Worm (Caenorhabditis elegans): Measurements from ENCODE around the gene him-3.

him-3 gene

DNA sequence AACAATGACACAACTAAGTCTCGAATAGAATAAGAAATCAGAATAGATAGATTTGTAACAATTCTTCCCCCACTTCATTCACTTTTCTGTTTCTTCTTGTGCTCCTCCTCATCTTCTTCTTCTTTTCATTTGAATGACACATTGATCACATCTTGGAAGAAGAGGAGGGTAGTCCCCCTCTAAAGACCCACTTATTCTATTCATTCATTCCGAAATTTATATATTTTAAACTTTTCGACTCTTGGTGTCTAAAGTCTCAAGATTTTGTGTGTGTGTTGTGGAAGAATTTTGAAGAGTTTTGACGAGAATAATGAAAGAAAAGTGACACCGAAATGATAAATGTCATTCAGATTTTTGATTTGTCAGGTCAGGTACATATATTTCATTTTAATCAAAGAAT lies 13.8 kb downstream of the him-3 start:
- TF ChIP-seq jun-1 (tag; optimal IDR thresholded peaks at IDR 0.05) (no peak), ceh-28 (tag; optimal IDR thresholded peaks at IDR 0.05) (no peak), ceh-9 (tag; optimal IDR thresholded peaks at IDR 0.05) (no peak), mdl-1 (tag; optimal IDR thresholded peaks at IDR 0.05) (no peak), R02D3.7 (tag; optimal IDR thresholded peaks at IDR 0.05) (no peak), nhr-43 (tag; optimal IDR thresholded peaks at IDR 0.05; ENCODE audit: poor library complexity, severe bottlenecking) (no peak), unc-62 (GFP tag; optimal IDR thresholded peaks at IDR 0.05) (no peak), zag-1 (tag; optimal IDR thresholded peaks at IDR 0.05) (no peak), nfya-1 (tag; optimal IDR thresholded peaks at IDR 0.05; ENCODE audit: insufficient read depth) (no peak), pqm-1 (tag; optimal IDR thresholded peaks at IDR 0.05) (no peak), nhr-76 (tag; optimal IDR thresholded peaks at IDR 0.05) (no peak), mml-1 (tag; optimal IDR thresholded peaks at IDR 0.05) (no peak)

DNA sequence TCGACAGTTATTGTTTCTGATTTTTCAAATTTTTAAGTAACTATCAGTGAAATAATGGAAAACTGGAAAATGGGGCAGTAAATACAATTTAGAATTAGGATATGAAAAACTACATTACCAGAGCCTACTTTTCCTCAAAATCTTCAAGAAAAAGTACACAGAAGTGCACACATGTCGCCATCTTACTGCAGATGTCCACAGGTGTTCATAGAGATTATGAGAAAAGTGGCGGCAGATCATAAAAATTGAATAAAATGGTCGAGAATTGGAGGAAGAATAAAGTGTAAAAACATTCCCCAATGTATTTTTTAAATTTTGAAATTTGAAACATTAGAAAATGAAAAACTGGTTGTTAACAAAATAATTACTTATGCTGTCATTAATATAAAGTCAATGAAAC lies 20.6 kb downstream of the him-3 start:
- no peak for TF ChIP-seq nhr-12 (tag; optimal IDR thresholded peaks at IDR 0.05)
- TF ChIP-seq pqm-1 (tag; optimal IDR thresholded peaks at IDR 0.05): no peak

DNA sequence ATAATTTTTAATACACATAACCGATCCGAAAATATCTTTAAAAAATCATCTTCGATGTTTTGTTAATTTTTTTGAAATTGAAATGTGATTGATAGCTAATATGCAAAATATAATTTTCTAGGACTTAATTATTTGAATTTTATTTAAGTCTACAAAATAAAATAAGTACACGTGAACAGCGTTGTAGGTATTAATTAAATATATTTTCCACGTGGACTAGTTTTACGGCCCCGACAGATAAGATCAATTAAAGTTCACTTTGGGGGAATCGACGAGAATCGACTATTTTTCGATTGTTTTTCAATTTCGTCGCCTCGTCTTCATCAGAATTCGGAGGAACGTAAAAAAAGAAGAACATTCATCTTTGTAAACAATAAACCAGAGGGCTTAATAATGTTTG lies 21.9 kb downstream of the him-3 start, which contains the start of gene C25A8.5:
TSS of gene C25A8.5 (plus strand) at position 301 of the 400 bp plus-strand sequence.
- TF ChIP-seq lin-15B (tag; optimal IDR thresholded peaks at IDR 0.05): no peak
- no peak for TF ChIP-seq skn-1 (tag; optimal IDR thresholded peaks at IDR 0.05)
- TF ChIP-seq elt-3 (tag; optimal IDR thresholded peaks at IDR 0.05): no peak
- TF ChIP-seq pqm-1 (tag; optimal IDR thresholded peaks at IDR 0.05): no peak
- no peak for TF ChIP-seq lsy-12 (tag; optimal IDR thresholded peaks at IDR 0.05)
- no peak for TF ChIP-seq nhr-28 (tag; optimal IDR thresholded peaks at IDR 0.05)
- no peak for TF ChIP-seq aly-2 (tag; optimal IDR thresholded peaks at IDR 0.05)
- TF ChIP-seq nhr-76 (tag; optimal IDR thresholded peaks at IDR 0.05): no peak
- no peak for TF ChIP-seq nhr-25 (tag; optimal IDR thresholded peaks at IDR 0.05)
- TF ChIP-seq unc-39 (tag; optimal IDR thresholded peaks at IDR 0.05): no peak
- no peak for TF ChIP-seq egl-5 (tag; optimal IDR thresholded peaks at IDR 0.05)
- TF ChIP-seq nhr-43 (tag; optimal IDR thresholded peaks at IDR 0.05; ENCODE audit: poor library complexity, severe bottlenecking): no peak
- TF ChIP-seq nhr-23 (tag; optimal IDR thresholded peaks at IDR 0.05): no peak
- TF ChIP-seq fos-1 (tag; optimal IDR thresholded peaks at IDR 0.05): no peak
- TF ChIP-seq jun-1 (tag; optimal IDR thresholded peaks at IDR 0.05): no peak

DNA sequence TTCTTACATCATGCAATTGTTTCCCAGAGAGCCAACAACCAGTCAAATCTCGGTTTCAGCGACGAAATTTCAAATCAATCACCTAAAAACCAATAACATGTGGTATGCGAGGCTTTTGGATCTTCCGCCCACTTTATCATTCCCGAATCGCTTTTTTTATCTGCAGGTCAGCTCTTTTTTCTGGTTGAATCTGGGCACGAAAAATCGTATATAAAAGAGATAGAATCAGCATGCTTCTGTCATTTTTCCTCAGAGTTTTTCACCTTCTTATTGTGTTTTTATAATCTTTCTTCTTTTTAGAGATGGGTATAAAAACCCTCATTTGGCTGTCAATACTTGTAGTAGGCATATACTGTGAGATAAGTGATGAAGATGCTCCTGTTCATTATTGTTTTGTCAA lies 26.0 kb downstream of the him-3 start, which contains the start of gene cht-3:
TSS of gene cht-3 (plus strand) at position 301 of the 400 bp plus-strand sequence.
- TF ChIP-seq jun-1 (tag; optimal IDR thresholded peaks at IDR 0.05): no peak
- no peak for TF ChIP-seq ceh-16 (tag; optimal IDR thresholded peaks at IDR 0.05)
- TF ChIP-seq mdl-1 (tag; optimal IDR thresholded peaks at IDR 0.05): no peak
- TF ChIP-seq elt-3 (tag; optimal IDR thresholded peaks at IDR 0.05): no peak
- TF ChIP-seq unc-39 (tag; optimal IDR thresholded peaks at IDR 0.05): no peak
- TF ChIP-seq egl-5 (tag; optimal IDR thresholded peaks at IDR 0.05): no peak
- no peak for TF ChIP-seq ceh-82 (tag; optimal IDR thresholded peaks at IDR 0.05)
- no peak for TF ChIP-seq ceh-9 (tag; optimal IDR thresholded peaks at IDR 0.05)
- no peak for TF ChIP-seq ZK546.5 (tag; optimal IDR thresholded peaks at IDR 0.05)
- no peak for TF ChIP-seq elt-1 (tag; optimal IDR thresholded peaks at IDR 0.05)
- no peak for TF ChIP-seq zag-1 (tag; optimal IDR thresholded peaks at IDR 0.05)
- no peak for TF ChIP-seq unc-62 (GFP tag; optimal IDR thresholded peaks at IDR 0.05)
- no peak for TF ChIP-seq lsy-12 (tag; optimal IDR thresholded peaks at IDR 0.05)
- TF ChIP-seq nhr-12 (tag; optimal IDR thresholded peaks at IDR 0.05): no peak
- no peak for TF ChIP-seq nhr-77 (tag; optimal IDR thresholded peaks at IDR 0.05)
- no peak for TF ChIP-seq aly-2 (tag; optimal IDR thresholded peaks at IDR 0.05)

DNA sequence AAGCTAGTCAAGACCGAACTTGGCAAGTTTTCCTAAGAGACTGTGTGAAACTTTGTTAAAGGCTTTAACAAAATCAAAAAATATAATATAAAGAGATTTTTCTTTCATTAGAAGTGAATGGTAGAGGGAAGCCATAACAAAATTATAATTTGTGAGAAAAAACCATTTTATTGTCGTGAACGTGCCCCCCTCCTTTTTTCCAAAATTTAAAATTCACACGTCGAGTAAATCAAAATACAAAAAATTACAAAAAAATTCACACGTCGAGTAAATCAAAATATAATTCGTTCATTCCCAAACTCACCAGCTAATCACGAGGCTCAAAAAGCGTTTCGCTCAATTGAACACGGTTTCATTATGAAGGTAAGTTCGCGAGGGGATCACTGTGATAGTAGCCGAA lies 32.2 kb downstream of the him-3 start, which contains the start of gene C25A8.2:
TSS of gene C25A8.2 (plus strand) at position 301 of the 400 bp plus-strand sequence.
- no peak for TF ChIP-seq nhr-28 (tag; optimal IDR thresholded peaks at IDR 0.05)
- no peak for TF ChIP-seq tbx-2 (tag; optimal IDR thresholded peaks at IDR 0.05)
- TF ChIP-seq snpc-4 (tag; optimal IDR thresholded peaks at IDR 0.05): no peak
- no peak for TF ChIP-seq pha-4 (tag; optimal IDR thresholded peaks at IDR 0.05)
- TF ChIP-seq mml-1 (tag; optimal IDR thresholded peaks at IDR 0.05): no peak
- TF ChIP-seq elt-1 (tag; optimal IDR thresholded peaks at IDR 0.05): no peak
- TF ChIP-seq nhr-43 (tag; optimal IDR thresholded peaks at IDR 0.05; ENCODE audit: poor library complexity, severe bottlenecking): no peak
- TF ChIP-seq fkh-10 (GFP tag; optimal IDR thresholded peaks at IDR 0.05): no peak

Measured in whole organism, L3 larva.